Worm (Caenorhabditis elegans): ENCODE results near the gene F54D10.7.

- TF ChIP-seq ceh-28 (tag; optimal IDR thresholded peaks at IDR 0.05) (no peak), pha-4 (tag; optimal IDR thresholded peaks at IDR 0.05) (no peak), nhr-12 (tag; optimal IDR thresholded peaks at IDR 0.05) (no peak), skn-1 (tag; optimal IDR thresholded peaks at IDR 0.05) (no peak), nhr-43 (tag; optimal IDR thresholded peaks at IDR 0.05; ENCODE audit: poor library complexity, severe bottlenecking) (no peak), fos-1 (tag; optimal IDR thresholded peaks at IDR 0.05) (no peak), ztf-4 (tag; optimal IDR thresholded peaks at IDR 0.05) (no peak), nfya-1 (tag; optimal IDR thresholded peaks at IDR 0.05; ENCODE audit: insufficient read depth) (no peak), fkh-10 (GFP tag; optimal IDR thresholded peaks at IDR 0.05) (no peak), ztf-11 (tag; optimal IDR thresholded peaks at IDR 0.05) (no peak), lin-39 (tag; optimal IDR thresholded peaks at IDR 0.05) (no peak), daf-12 (tag; optimal IDR thresholded peaks at IDR 0.05) (no peak), snpc-4 (tag; optimal IDR thresholded peaks at IDR 0.05) (no peak), ama-1 (optimal IDR thresholded peaks at IDR 0.05) (no peak)
Observed at ce11 chrII:3805518-3805917, 15.6 kb downstream of the F54D10.7 start.
